Worm (Caenorhabditis elegans) whole organism, L2 larva: Measurements from ENCODE around the gene F54F2.6.
A peak's percentile ranks its signal among the peaks of the same experiment; 100 is the strongest.

Source experiments
- C34F6.9 ChIP-seq: fragments of 150-350 bp; optimal IDR thresholded peaks from 2 replicates; lab custom pipeline; 2014; ENCODE audit warnings: missing biosample characterization, missing genetic modification characterization
- F13H6.1 ChIP-seq: sonication (generic microtip); optimal IDR thresholded peaks from 2 replicates; lab custom pipeline; 2016; ENCODE audit warnings: missing genetic modification characterization, missing compliant biosample characterization
- R02D3.7 ChIP-seq: fragments of 150-350 bp; optimal IDR thresholded peaks from 2 replicates; lab custom pipeline; 2014; ENCODE audit warnings: missing biosample characterization, missing genetic modification characterization
- ZK546.5 ChIP-seq: sonication (generic microtip); optimal IDR thresholded peaks from 2 replicates; lab custom pipeline; 2017; ENCODE audit warnings: missing biosample characterization, missing genetic modification characterization
- alr-1 ChIP-seq: fragments of 150-350 bp; optimal IDR thresholded peaks from 2 replicates; lab custom pipeline; 2014; ENCODE audit warnings: missing biosample characterization, missing genetic modification characterization
- crh-2 ChIP-seq: sonication (generic microtip); optimal IDR thresholded peaks from 2 replicates; lab custom pipeline; 2017; ENCODE audit warnings: missing biosample characterization, missing genetic modification characterization
- egl-27 ChIP-seq: sonication (generic microtip); optimal IDR thresholded peaks from 3 replicates; lab custom pipeline; 2017; ENCODE audit warnings: missing biosample characterization, missing genetic modification reagents, missing genetic modification characterization
- elt-1 ChIP-seq: fragments of 150-350 bp; optimal IDR thresholded peaks from 2 replicates; lab custom pipeline; 2014; ENCODE audit warnings: missing biosample characterization, missing genetic modification characterization
- elt-3 ChIP-seq: sonication (generic microtip); optimal IDR thresholded peaks from 2 replicates; lab custom pipeline; 2017; ENCODE audit warnings: missing biosample characterization, missing genetic modification characterization
- fos-1 ChIP-seq: fragments of 150-350 bp; optimal IDR thresholded peaks from 2 replicates; lab custom pipeline; 2014; ENCODE audit warnings: missing biosample characterization, missing genetic modification characterization
- gmeb-1 ChIP-seq: fragments of 150-350 bp; optimal IDR thresholded peaks from 2 replicates; lab custom pipeline; 2014; ENCODE audit warnings: missing biosample characterization, missing genetic modification characterization
- lin-11 ChIP-seq: fragments of 150-350 bp; sonication (generic microtip); optimal IDR thresholded peaks from 2 replicates; lab custom pipeline; 2014; ENCODE audit warnings: missing biosample characterization, missing genetic modification characterization, inconsistent platforms, mixed read lengths
- lin-13 ChIP-seq: fragments of 150-350 bp; optimal IDR thresholded peaks from 2 replicates; lab custom pipeline; 2014; ENCODE audit warnings: missing biosample characterization, missing genetic modification reagents, missing genetic modification characterization
- lin-39 ChIP-seq: fragments of 150-350 bp; optimal IDR thresholded peaks from 2 replicates; lab custom pipeline; 2014; ENCODE audit warnings: missing biosample characterization, missing genetic modification reagents, missing genetic modification characterization
- lsy-2 ChIP-seq, 2 experiments: fragments of 150-350 bp in 1 of 2; sonication (generic microtip) in 1 of 2; optimal IDR thresholded peaks; 2 replicates each; lab custom pipeline; 2014 to 2017; ENCODE audit warnings: missing biosample characterization in 2 of 2, missing genetic modification characterization in 2 of 2
- mab-5 ChIP-seq: fragments of 150-350 bp; optimal IDR thresholded peaks from 2 replicates; lab custom pipeline; 2014; ENCODE audit warnings: missing biosample characterization, missing genetic modification characterization
- mbf-1 ChIP-seq: sonication (generic microtip); optimal IDR thresholded peaks from 2 replicates; lab custom pipeline; 2017; ENCODE audit warnings: missing biosample characterization, missing genetic modification characterization
- mdl-1 ChIP-seq, 2 experiments: fragments of 150-350 bp in 1 of 2; sonication (generic microtip) in 1 of 2; optimal IDR thresholded peaks; 2 replicates each; lab custom pipeline; 2017; ENCODE audit warnings: missing biosample characterization in 2 of 2, missing genetic modification characterization in 2 of 2
- nhr-11 ChIP-seq: fragments of 150-350 bp; optimal IDR thresholded peaks from 2 replicates; lab custom pipeline; 2014; ENCODE audit warnings: missing biosample characterization, missing genetic modification characterization
- nhr-12 ChIP-seq: fragments of 150-350 bp; optimal IDR thresholded peaks from 2 replicates; lab custom pipeline; 2014; ENCODE audit warnings: missing biosample characterization, missing genetic modification characterization
- nhr-21 ChIP-seq: fragments of 150-350 bp; optimal IDR thresholded peaks from 2 replicates; lab custom pipeline; 2014; ENCODE audit warnings: missing biosample characterization, missing genetic modification characterization
- nhr-23 ChIP-seq: fragments of 150-350 bp; optimal IDR thresholded peaks from 2 replicates; lab custom pipeline; 2014; ENCODE audit warnings: missing biosample characterization, missing genetic modification reagents, missing genetic modification characterization
- nhr-237 ChIP-seq: fragments of 150-350 bp; optimal IDR thresholded peaks from 2 replicates; lab custom pipeline; 2014; ENCODE audit warnings: missing biosample characterization, missing genetic modification characterization
- nhr-25 ChIP-seq: fragments of 150-350 bp; sonication (generic microtip); optimal IDR thresholded peaks from 3 replicates; lab custom pipeline; 2014; ENCODE audit warnings: missing biosample characterization, missing genetic modification characterization
- nhr-6 ChIP-seq: fragments of 150-350 bp; optimal IDR thresholded peaks from 2 replicates; lab custom pipeline; 2014; ENCODE audit warnings: missing biosample characterization, missing genetic modification characterization
- peb-1 ChIP-seq: fragments of 150-350 bp; optimal IDR thresholded peaks from 2 replicates; lab custom pipeline; 2014; ENCODE audit warnings: missing biosample characterization, missing genetic modification characterization
- sem-4 ChIP-seq: fragments of 150-350 bp; optimal IDR thresholded peaks from 2 replicates; lab custom pipeline; 2014; ENCODE audit warnings: missing biosample characterization, missing genetic modification reagents, missing genetic modification characterization
- skn-1 ChIP-seq: sonication (generic microtip); optimal IDR thresholded peaks from 2 replicates; lab custom pipeline; 2017; ENCODE audit warnings: missing biosample characterization, missing genetic modification characterization
- sma-3 ChIP-seq: sonication (generic microtip); optimal IDR thresholded peaks from 2 replicates; lab custom pipeline; 2016; ENCODE audit warnings: missing genetic modification reagents, missing genetic modification characterization, missing compliant biosample characterization
- sma-9 ChIP-seq, 2 experiments: fragments of 150-350 bp in 1 of 2; sonication (generic microtip) in 1 of 2; optimal IDR thresholded peaks; 2 replicates each; lab custom pipeline; 2014 to 2016; ENCODE audit warnings: missing genetic modification characterization in 2 of 2, mild to moderate bottlenecking in 1 of 2, missing biosample characterization in 1 of 2, missing compliant biosample characterization in 1 of 2, missing genetic modification reagents in 1 of 2, moderate library complexity in 1 of 2
- snpc-4 ChIP-seq: fragments of 150-350 bp; optimal IDR thresholded peaks from 2 replicates; lab custom pipeline; 2014; ENCODE audit warnings: missing biosample characterization, missing genetic modification characterization
- unc-39 ChIP-seq: fragments of 150-350 bp; optimal IDR thresholded peaks from 2 replicates; lab custom pipeline; 2014; ENCODE audit warnings: missing biosample characterization, missing genetic modification characterization
- unc-55 ChIP-seq: fragments of 150-350 bp; sonication (generic microtip); optimal IDR thresholded peaks from 3 replicates; lab custom pipeline; 2014; ENCODE audit warnings: missing biosample characterization, missing genetic modification reagents, missing genetic modification characterization
- unc-62 ChIP-seq: fragments of 150-350 bp; optimal IDR thresholded peaks from 2 replicates; lab custom pipeline; 2014; ENCODE audit warnings: missing biosample characterization, missing genetic modification reagents, missing genetic modification characterization
- zag-1 ChIP-seq: fragments of 150-350 bp; optimal IDR thresholded peaks from 2 replicates; lab custom pipeline; 2014; ENCODE audit warnings: missing biosample characterization, missing genetic modification characterization
- ztf-11 ChIP-seq: sonication (generic microtip); optimal IDR thresholded peaks from 2 replicates; lab custom pipeline; 2017; ENCODE audit warnings: missing biosample characterization, missing genetic modification characterization

F54F2.6 gene

ce11 chrIII:8849507-8849906 is 49.0 kb upstream of the F54F2.6 start, which contains the start of gene F44E2.8:
F44E2.8 (minus strand) TSS chrIII:8849877.
- TF ChIP-seq alr-1 (tag; lab: Kevin White, UChicago) (no peak), ztf-11 (tag; lab: Kevin White, UChicago) (no peak), elt-1 (tag; lab: Kevin White, UChicago) (no peak), egl-27 (tag; lab: Kevin White, UChicago) (no peak), sem-4 (no peak)
- TF ChIP-seq, all 48 proteins: peak for 0

ce11 chrIII:8848372-8848771 is 47.9 kb upstream of the F54F2.6 start, which contains the start of gene F44E2.7:
F44E2.7 (minus strand) TSS chrIII:8848472.
- no peak for TF ChIP-seq nhr-6 (tag; lab: Kevin White, UChicago)
- TF ChIP-seq nhr-11 (tag; lab: Kevin White, UChicago), result no peak
- no peak for TF ChIP-seq nhr-237 (tag; lab: Kevin White, UChicago)
- TF ChIP-seq C34F6.9, result no peak
- TF ChIP-seq unc-62 (GFP tag; lab: Kevin White, UChicago), result no peak
- no peak for TF ChIP-seq lin-11 (tag; lab: Kevin White, UChicago)
- no peak for TF ChIP-seq R02D3.7 (tag; lab: Kevin White, UChicago)
- TF ChIP-seq zag-1 (tag; lab: Kevin White, UChicago), result no peak
- TF ChIP-seq gmeb-1 (tag; lab: Kevin White, UChicago), result no peak
- no peak for TF ChIP-seq lsy-2 (tag; optimal IDR thresholded peaks at IDR 0.05; lab: Kevin White, UChicago)
- TF ChIP-seq elt-3 (tag; lab: Kevin White, UChicago), result no peak
- TF ChIP-seq nhr-12 (tag; lab: Kevin White, UChicago), result no peak
- no peak for TF ChIP-seq ZK546.5 (tag; lab: Kevin White, UChicago)
- no peak for TF ChIP-seq sma-3 (GFP tag; lab: Kevin White, UChicago)
- TF ChIP-seq skn-1 (tag; lab: Kevin White, UChicago), result no peak
- TF ChIP-seq lin-13 (GFP tag; lab: Kevin White, UChicago), result no peak
- no peak for TF ChIP-seq crh-2 (tag; lab: Kevin White, UChicago)
- no peak for TF ChIP-seq ztf-11 (tag; lab: Kevin White, UChicago)
- TF ChIP-seq, all 48 proteins: peak for 0

ce11 chrIII:8847722-8848121 is 47.2 kb upstream of the F54F2.6 start:
- TF ChIP-seq lsy-2 (tag; optimal IDR thresholded peaks at IDR 0.05; lab: Kevin White, UChicago), result peak in 1 of 2 experiments; percentile 73
- TF ChIP-seq nhr-21 (tag; lab: Kevin White, UChicago), result no peak
- no peak for TF ChIP-seq mab-5
- TF ChIP-seq mdl-1 (tag; optimal IDR thresholded peaks at IDR 0.05; lab: Kevin White, UChicago), result no peak
- peak; percentile 74 for TF ChIP-seq C34F6.9
- TF ChIP-seq mbf-1, result no peak
- no peak for TF ChIP-seq nhr-11 (tag; lab: Kevin White, UChicago)
- no peak for TF ChIP-seq elt-1 (tag; lab: Kevin White, UChicago)
- no peak for TF ChIP-seq nhr-237 (tag; lab: Kevin White, UChicago)
- TF ChIP-seq crh-2 (tag; lab: Kevin White, UChicago), result peak; percentile 30
- peak; percentile 58 for TF ChIP-seq gmeb-1 (tag; lab: Kevin White, UChicago)
- TF ChIP-seq unc-55 (GFP tag; lab: Kevin White, UChicago), result peak; percentile 78
- TF ChIP-seq lin-13 (GFP tag; lab: Kevin White, UChicago), result peak; percentile 34
- no peak for TF ChIP-seq R02D3.7 (tag; lab: Kevin White, UChicago)
- TF ChIP-seq fos-1 (tag; lab: Kevin White, UChicago), result peak; percentile 24
- TF ChIP-seq sem-4, result peak; percentile 16
- no peak for TF ChIP-seq sma-9 (GFP tag; optimal IDR thresholded peaks at IDR 0.05; lab: Kevin White, UChicago)
- TF ChIP-seq sma-9 (tag; optimal IDR thresholded peaks at IDR 0.05; lab: Kevin White, UChicago), result no peak
- TF ChIP-seq lin-11 (tag; lab: Kevin White, UChicago), result no peak
- TF ChIP-seq sma-3 (GFP tag; lab: Kevin White, UChicago), result peak; percentile 42
- no peak for TF ChIP-seq zag-1 (tag; lab: Kevin White, UChicago)
- TF ChIP-seq nhr-25 (tag; lab: Kevin White, UChicago), result no peak
- TF ChIP-seq F13H6.1 (tag; lab: Kevin White, UChicago), result peak; percentile 43
- TF ChIP-seq unc-39 (tag; lab: Kevin White, UChicago), result no peak
- TF ChIP-seq, all 48 proteins: peak for 10

ce11 chrIII:8845114-8845513 is 44.6 kb upstream of the F54F2.6 start, which contains the start of gene F44E2.6:
F44E2.6 (minus strand) TSS chrIII:8845214.
- TF ChIP-seq peb-1 (no peak), unc-62 (GFP tag; lab: Kevin White, UChicago) (no peak), crh-2 (tag; lab: Kevin White, UChicago) (no peak), C34F6.9 (no peak), ztf-11 (tag; lab: Kevin White, UChicago) (no peak), elt-1 (tag; lab: Kevin White, UChicago) (no peak), sem-4 (no peak), nhr-23 (tag; lab: Kevin White, UChicago) (no peak), lin-39 (tag; lab: Kevin White, UChicago) (no peak), zag-1 (tag; lab: Kevin White, UChicago) (no peak), nhr-21 (tag; lab: Kevin White, UChicago) (no peak), ZK546.5 (tag; lab: Kevin White, UChicago) (no peak), skn-1 (tag; lab: Kevin White, UChicago) (no peak), fos-1 (tag; lab: Kevin White, UChicago) (no peak), R02D3.7 (tag; lab: Kevin White, UChicago) (no peak), unc-55 (GFP tag; lab: Kevin White, UChicago) (no peak), elt-3 (tag; lab: Kevin White, UChicago) (no peak), nhr-6 (tag; lab: Kevin White, UChicago) (no peak), snpc-4 (tag; lab: Kevin White, UChicago) (no peak), unc-39 (tag; lab: Kevin White, UChicago) (no peak)
